Fruit fly (Drosophila melanogaster): ENCODE measurements around the gene MED14.
A peak's percentile ranks its signal among the peaks of the same experiment; 100 is the strongest.

The MED14 gene

dm6 chr3L:619427-620308 is 26.6 kb downstream of the MED14 start:
- no peak for TF ChIP-seq rn (GFP tag; IDR thresholded peaks at IDR 0.05)
- TF ChIP-seq Snoo (tag; optimal IDR thresholded peaks at IDR 0.05) = peak; percentile 79
- no peak for TF ChIP-seq EcR (GFP tag; optimal IDR thresholded peaks at IDR 0.05)
- peak; percentile 22 for TF ChIP-seq gl (tag; optimal IDR thresholded peaks at IDR 0.05)
- TF ChIP-seq CG13204 (GFP tag; optimal IDR thresholded peaks at IDR 0.05) = no peak
- TF ChIP-seq CG17806 (tag; optimal IDR thresholded peaks at IDR 0.05) = peak; percentile 87
- peak; percentile 80 for TF ChIP-seq CG34367 (tag; optimal IDR thresholded peaks at IDR 0.05)
- peak; percentile 89 for TF ChIP-seq CG14655 (GFP tag; optimal IDR thresholded peaks at IDR 0.05)
- TF ChIP-seq Pif1B (GFP tag; optimal IDR thresholded peaks at IDR 0.05) = peak; percentile 78
- TF ChIP-seq CG4496 (GFP tag; IDR thresholded peaks at IDR 0.05) = 0 out of 3 replicates have a peak, but pooled peaks have one; percentile 10
- peak; percentile 53 for TF ChIP-seq CG12605 (GFP tag; IDR thresholded peaks at IDR 0.05)
- no peak for TF ChIP-seq CG10348 (GFP tag; IDR thresholded peaks at IDR 0.05)
- TF ChIP-seq fd96Ca (GFP tag; IDR thresholded peaks at IDR 0.05) = no peak
- peak; percentile 88 for TF ChIP-seq CG9948 (tag; optimal IDR thresholded peaks at IDR 0.05)
- TF ChIP-seq Pif1A (GFP tag; optimal IDR thresholded peaks at IDR 0.05) = peak; percentile 75
- TF ChIP-seq CG15710 (tag; optimal IDR thresholded peaks at IDR 0.05) = peak; percentile 83
- peak; percentile 74 for TF ChIP-seq D1 (tag; optimal IDR thresholded peaks at IDR 0.05)
- TF ChIP-seq Ets98B (GFP tag; IDR thresholded peaks at IDR 0.05) = no peak
- no peak for TF ChIP-seq CG32121 (GFP tag; IDR thresholded peaks at IDR 0.05)
- TF ChIP-seq CG8301 (tag; optimal IDR thresholded peaks at IDR 0.05) = peak; percentile 79
- peak; percentile 90 for TF ChIP-seq CG8159 (tag; optimal IDR thresholded peaks at IDR 0.05)

- TF ChIP-seq CG34367 (tag; optimal IDR thresholded peaks at IDR 0.05) (peak; percentile 95), CG10348 (GFP tag; IDR thresholded peaks at IDR 0.05) (no peak), CG9948 (tag; optimal IDR thresholded peaks at IDR 0.05) (peak; percentile 94), Pif1A (GFP tag; optimal IDR thresholded peaks at IDR 0.05) (peak; percentile 93), CG12605 (GFP tag; IDR thresholded peaks at IDR 0.05) (peak; percentile 76), Snoo (tag; optimal IDR thresholded peaks at IDR 0.05) (peak; percentile 90), gl (tag; optimal IDR thresholded peaks at IDR 0.05) (peak; percentile 88), Pif1B (GFP tag; optimal IDR thresholded peaks at IDR 0.05) (peak; percentile 95), CG4496 (GFP tag; IDR thresholded peaks at IDR 0.05) (peak; percentile 89), CG15710 (tag; optimal IDR thresholded peaks at IDR 0.05) (peak; percentile 95), EcR (GFP tag; optimal IDR thresholded peaks at IDR 0.05) (peak; percentile 46), CG8159 (tag; optimal IDR thresholded peaks at IDR 0.05) (peak; percentile 96), D1 (tag; optimal IDR thresholded peaks at IDR 0.05) (peak; percentile 90), rn (GFP tag; IDR thresholded peaks at IDR 0.05) (peak; percentile 65), CG13204 (GFP tag; optimal IDR thresholded peaks at IDR 0.05) (peak; percentile 85), CG8301 (tag; optimal IDR thresholded peaks at IDR 0.05) (peak; percentile 92), CG17806 (tag; optimal IDR thresholded peaks at IDR 0.05) (peak; percentile 96), fd96Ca (GFP tag; IDR thresholded peaks at IDR 0.05) (peak; percentile 81), CG32121 (GFP tag; IDR thresholded peaks at IDR 0.05) (peak; percentile 36; the same call in 1 of the 2 replicates), CG14655 (GFP tag; optimal IDR thresholded peaks at IDR 0.05) (peak; percentile 94), Ets98B (GFP tag; IDR thresholded peaks at IDR 0.05) (peak; percentile 71)
These were observed 28.3 kb downstream of the MED14 start for dm6 chr3L:621097-621967.

dm6 chr3L:622357-622834 is 29.4 kb downstream of the MED14 start:
- no peak for TF ChIP-seq fd96Ca (GFP tag; IDR thresholded peaks at IDR 0.05)
- TF ChIP-seq rn (GFP tag; IDR thresholded peaks at IDR 0.05) = no peak
- TF ChIP-seq CG8159 (tag; optimal IDR thresholded peaks at IDR 0.05) = peak; percentile 93
- TF ChIP-seq CG32121 (GFP tag; IDR thresholded peaks at IDR 0.05) = no peak
- peak; percentile 73 for TF ChIP-seq CG8301 (tag; optimal IDR thresholded peaks at IDR 0.05)
- peak; percentile 25 for TF ChIP-seq CG13204 (GFP tag; optimal IDR thresholded peaks at IDR 0.05)
- TF ChIP-seq CG34367 (tag; optimal IDR thresholded peaks at IDR 0.05) = peak; percentile 84
- peak; percentile 55 for TF ChIP-seq Snoo (tag; optimal IDR thresholded peaks at IDR 0.05)
- peak; percentile 42; the same call in 1 of the 3 replicates for TF ChIP-seq CG4496 (GFP tag; IDR thresholded peaks at IDR 0.05)
- TF ChIP-seq CG9948 (tag; optimal IDR thresholded peaks at IDR 0.05) = peak; percentile 94
- no peak for TF ChIP-seq CG10348 (GFP tag; IDR thresholded peaks at IDR 0.05)
- no peak for TF ChIP-seq EcR (GFP tag; optimal IDR thresholded peaks at IDR 0.05)
- peak; percentile 88 for TF ChIP-seq CG14655 (GFP tag; optimal IDR thresholded peaks at IDR 0.05)
- TF ChIP-seq CG12605 (GFP tag; IDR thresholded peaks at IDR 0.05) = no peak
- TF ChIP-seq gl (tag; optimal IDR thresholded peaks at IDR 0.05) = peak; percentile 64
- TF ChIP-seq CG15710 (tag; optimal IDR thresholded peaks at IDR 0.05) = peak; percentile 87
- TF ChIP-seq Pif1B (GFP tag; optimal IDR thresholded peaks at IDR 0.05) = peak; percentile 63
- peak; percentile 83 for TF ChIP-seq D1 (tag; optimal IDR thresholded peaks at IDR 0.05)
- peak; percentile 67 for TF ChIP-seq Pif1A (GFP tag; optimal IDR thresholded peaks at IDR 0.05)
- no peak for TF ChIP-seq Ets98B (GFP tag; IDR thresholded peaks at IDR 0.05)
- TF ChIP-seq CG17806 (tag; optimal IDR thresholded peaks at IDR 0.05) = peak; percentile 90

DNA sequence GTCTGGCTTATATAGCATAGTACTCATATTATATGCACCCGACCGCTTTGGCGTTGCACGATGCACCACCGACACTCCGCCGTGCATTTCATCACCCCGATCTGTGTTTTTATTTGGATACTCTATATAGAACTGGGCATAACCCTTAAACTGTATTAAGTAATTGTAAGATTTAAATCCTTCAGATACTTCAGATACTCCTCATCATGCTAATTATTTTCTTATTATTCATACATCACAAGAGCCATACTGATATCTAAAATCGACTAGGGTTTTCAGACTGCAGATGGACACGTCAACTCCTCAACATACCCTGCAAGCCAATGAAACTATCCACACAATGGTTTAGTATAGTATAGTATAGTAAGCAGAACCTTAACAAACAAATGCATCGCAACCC is 30.5 kb downstream of the MED14 start:
- TF ChIP-seq Ets98B (GFP tag; IDR thresholded peaks at IDR 0.05) (peak; percentile 60), fd96Ca (GFP tag; IDR thresholded peaks at IDR 0.05) (peak; percentile 62; the same call in 1 of the 3 replicates), Pif1B (GFP tag; optimal IDR thresholded peaks at IDR 0.05) (peak; percentile 15), CG17806 (tag; optimal IDR thresholded peaks at IDR 0.05) (peak; percentile 59), rn (GFP tag; IDR thresholded peaks at IDR 0.05) (0 out of 2 replicates have a peak, but pooled peaks have one; percentile 25), CG9948 (tag; optimal IDR thresholded peaks at IDR 0.05) (peak; percentile 60), gl (tag; optimal IDR thresholded peaks at IDR 0.05) (no peak), CG14655 (GFP tag; optimal IDR thresholded peaks at IDR 0.05) (peak; percentile 63), CG13204 (GFP tag; optimal IDR thresholded peaks at IDR 0.05) (no peak), CG15710 (tag; optimal IDR thresholded peaks at IDR 0.05) (peak; percentile 43), EcR (GFP tag; optimal IDR thresholded peaks at IDR 0.05) (no peak), Pif1A (GFP tag; optimal IDR thresholded peaks at IDR 0.05) (peak; percentile 61), Snoo (tag; optimal IDR thresholded peaks at IDR 0.05) (no peak), CG4496 (GFP tag; IDR thresholded peaks at IDR 0.05) (peak; percentile 80; the same call in 2 of the 3 replicates), CG10348 (GFP tag; IDR thresholded peaks at IDR 0.05) (no peak), CG12605 (GFP tag; IDR thresholded peaks at IDR 0.05) (no peak), CG34367 (tag; optimal IDR thresholded peaks at IDR 0.05) (peak; percentile 28), D1 (tag; optimal IDR thresholded peaks at IDR 0.05) (no peak), CG8301 (tag; optimal IDR thresholded peaks at IDR 0.05) (peak; percentile 50), CG32121 (GFP tag; IDR thresholded peaks at IDR 0.05) (peak; percentile 71), CG8159 (tag; optimal IDR thresholded peaks at IDR 0.05) (peak; percentile 48)

All from whole organism, pupa.